Fruit fly (Drosophila melanogaster): ENCODE results near the gene CG34043.
A peak's percentile ranks its signal among the peaks of the same experiment; 100 is the strongest.

Gene CG34043

dm6 chr2L:10246785-10247190 is 33.9 kb downstream of the CG34043 start, which contains the start of gene chico (continued):
- TF ChIP-seq ato (GFP tag; IDR thresholded peaks at IDR 0.05; ENCODE audit: partially characterized antibody): peak; percentile 55; the same call in 1 of the 2 replicates
- no peak for TF ChIP-seq CG10462 (GFP tag; optimal IDR thresholded peaks at IDR 0.05)
- no peak for TF ChIP-seq CG14667 (GFP tag; IDR thresholded peaks at IDR 0.05)
- TF ChIP-seq sens-2 (GFP tag; IDR thresholded peaks at IDR 0.05): no peak
- TF ChIP-seq CG32532 (GFP tag; IDR thresholded peaks at IDR 0.05): no peak
- no peak for TF ChIP-seq CG12155 (GFP tag; optimal IDR thresholded peaks at IDR 0.05)
- TF ChIP-seq CG12071 (GFP tag; optimal IDR thresholded peaks at IDR 0.05): no peak
- TF ChIP-seq CG2199 (GFP tag; IDR thresholded peaks at IDR 0.05): no peak
- TF ChIP-seq h (optimal IDR thresholded peaks at IDR 0.05): no peak
- no peak for TF ChIP-seq ro (GFP tag; IDR thresholded peaks at IDR 0.05)
- no peak; the same call in 1 of the 3 replicates for TF ChIP-seq Opbp (GFP tag; IDR thresholded peaks at IDR 0.05; ENCODE audit: partially characterized antibody)
- TF ChIP-seq esg (GFP tag; conservative IDR thresholded peaks at IDR 0.05): no peak
- TF ChIP-seq CG10321 (GFP tag; IDR thresholded peaks at IDR 0.05): no peak
- TF ChIP-seq aop (GFP tag; IDR thresholded peaks at IDR 0.05): no peak
- TF ChIP-seq Atf3 (GFP tag; optimal IDR thresholded peaks at IDR 0.05): no peak
- TF ChIP-seq E2f1 (GFP tag; IDR thresholded peaks at IDR 0.05): no peak
- no peak for TF ChIP-seq CG6689 (GFP tag; IDR thresholded peaks at IDR 0.05)
- no peak for TF ChIP-seq CG4360 (GFP tag; IDR thresholded peaks at IDR 0.05)
- TF ChIP-seq Trl (optimal IDR thresholded peaks at IDR 0.05): no peak
- TF ChIP-seq Trl (GFP tag; optimal IDR thresholded peaks at IDR 0.05): no peak
- no peak for TF ChIP-seq dimm (GFP tag; IDR thresholded peaks at IDR 0.05)
- TF ChIP-seq luna (GFP tag; optimal IDR thresholded peaks at IDR 0.05): no peak
- TF ChIP-seq CG10147 (GFP tag; optimal IDR thresholded peaks at IDR 0.05): no peak
- peak; percentile 48 for TF ChIP-seq dm (GFP tag; optimal IDR thresholded peaks at IDR 0.05)
- TF ChIP-seq CG10431 (GFP tag; optimal IDR thresholded peaks at IDR 0.05): no peak
- TF ChIP-seq odd (GFP tag; optimal IDR thresholded peaks at IDR 0.05): no peak
- peak; percentile 63 for TF ChIP-seq Scr (GFP tag; IDR thresholded peaks at IDR 0.05; ENCODE audit: partially characterized antibody)
- TF ChIP-seq CG3838 (GFP tag; optimal IDR thresholded peaks at IDR 0.05): no peak
- peak in 1 of 2 experiments; percentile 72 for TF ChIP-seq Pdp1 (GFP tag; optimal IDR thresholded peaks at IDR 0.05)
- peak; percentile 22; the same call in 1 of the 3 replicates for TF ChIP-seq Dbx (GFP tag; IDR thresholded peaks at IDR 0.05)
- TF ChIP-seq CG8359 (GFP tag; optimal IDR thresholded peaks at IDR 0.05; ENCODE audit: borderline replicate concordance): no peak
- TF ChIP-seq CG4854 (GFP tag; optimal IDR thresholded peaks at IDR 0.05): peak; percentile 4
- peak; percentile 83 for TF ChIP-seq Ets97D (GFP tag; optimal IDR thresholded peaks at IDR 0.05)
- TF ChIP-seq kah (GFP tag; optimal IDR thresholded peaks at IDR 0.05): no peak
- TF ChIP-seq corto (GFP tag; optimal IDR thresholded peaks at IDR 0.05): no peak
- no peak for TF ChIP-seq Hr39 (optimal IDR thresholded peaks at IDR 0.05)
- no peak for TF ChIP-seq CG17612 (GFP tag; IDR thresholded peaks at IDR 0.05)
- no peak for TF ChIP-seq CG7839 (tag; optimal IDR thresholded peaks at IDR 0.05)
- TF ChIP-seq CG8388 (GFP tag; optimal IDR thresholded peaks at IDR 0.05): no peak
- no peak; the same call in 2 of the 3 replicates for TF ChIP-seq zen2 (GFP tag; IDR thresholded peaks at IDR 0.05; ENCODE audit: partially characterized antibody)
- TF ChIP-seq NC2β (GFP tag; optimal IDR thresholded peaks at IDR 0.05): peak; percentile 15
- TF ChIP-seq CG10565 (GFP tag; optimal IDR thresholded peaks at IDR 0.05): no peak
- no peak for TF ChIP-seq CG2889 (GFP tag; IDR thresholded peaks at IDR 0.05)
- TF ChIP-seq Gug (GFP tag; IDR thresholded peaks at IDR 0.05): no peak
- TF ChIP-seq zfh2 (GFP tag; optimal IDR thresholded peaks at IDR 0.05): no peak
- no peak for TF ChIP-seq H2.0 (GFP tag; IDR thresholded peaks at IDR 0.05)
- TF ChIP-seq Abd-B (GFP tag; optimal IDR thresholded peaks at IDR 0.05): no peak
- TF ChIP-seq caup (GFP tag; optimal IDR thresholded peaks at IDR 0.05; ENCODE audit: severe bottlenecking): no peak
- TF ChIP-seq CG30431 (GFP tag; optimal IDR thresholded peaks at IDR 0.05): no peak
- TF ChIP-seq gsb (GFP tag; IDR thresholded peaks at IDR 0.05): no peak
- TF ChIP-seq CG11247 (GFP tag; IDR thresholded peaks at IDR 0.05): no peak
- TF ChIP-seq dmrt11E (tag; optimal IDR thresholded peaks at IDR 0.05): no peak
- no peak for TF ChIP-seq Aef1 (GFP tag; IDR thresholded peaks at IDR 0.05)
